In genomic region chr3L:20921859-20922258, dm6 we compare ENCODE assay signal across 2 fruit fly cellular contexts.
TF ChIP-seq lines count a peak whose summit lies in the region.

No protein-coding gene starts in this region.

- TF ChIP-seq CTCF in whole organism, embryonic (GFP tag; optimal IDR thresholded peaks at IDR 0.05; lab: Kevin White, UChicago) = no peak

TF ChIP-seq in whole organism, embryonic, 481 proteins besides CTCF, POLR2A, EP300 and RAD21 (continues in another document):
- TF ChIP-seq CG7839 (tag; optimal IDR thresholded peaks at IDR 0.05; lab: Kevin White, UChicago) (peak; percentile 38), CG13296 (GFP tag; optimal IDR thresholded peaks at IDR 0.05; lab: Kevin White, UChicago) (no peak), bsh (GFP tag; optimal IDR thresholded peaks at IDR 0.05; lab: Kevin White, UChicago) (peak in 1 of 2 experiments; percentile 14), CG1233 (GFP tag; optimal IDR thresholded peaks at IDR 0.05; lab: Kevin White, UChicago) (no peak), Xbp1 (GFP tag; optimal IDR thresholded peaks at IDR 0.05; lab: Kevin White, UChicago) (peak; percentile 16), unpg (GFP tag; optimal IDR thresholded peaks at IDR 0.05; lab: Kevin White, UChicago) (peak; percentile 3), nmo (GFP tag; optimal IDR thresholded peaks at IDR 0.05; lab: Kevin White, UChicago) (peak; percentile 1), CG5953 (GFP tag; IDR thresholded peaks at IDR 0.05; lab: Robert Waterston, UW) (no peak), hbn (GFP tag; IDR thresholded peaks at IDR 0.05; lab: Robert Waterston, UW; ENCODE audit: partially characterized antibody) (no peak), eve (GFP tag; optimal IDR thresholded peaks at IDR 0.05; lab: Kevin White, UChicago) (peak in 1 of 2 experiments; percentile 48), odd (GFP tag; optimal IDR thresholded peaks at IDR 0.05; lab: Kevin White, UChicago) (no peak), CG31441 (GFP tag; IDR thresholded peaks at IDR 0.05; lab: Robert Waterston, UW) (0 out of 2 replicates have a peak, but pooled peaks have one; percentile 21), Doc2 (GFP tag; IDR thresholded peaks at IDR 0.05; lab: Robert Waterston, UW) (no peak), CG4404 (GFP tag; IDR thresholded peaks at IDR 0.05; lab: Robert Waterston, UW) (no peak), wdn (GFP tag; IDR thresholded peaks at IDR 0.05; lab: Robert Waterston, UW) (no peak), BEAF-32 (GFP tag; optimal IDR thresholded peaks at IDR 0.05; lab: Kevin White, UChicago) (no peak), fd96Cb (tag; optimal IDR thresholded peaks at IDR 0.05; lab: Kevin White, UChicago) (peak; percentile 25), CG17829 (tag; optimal IDR thresholded peaks at IDR 0.05; lab: Kevin White, UChicago) (peak; percentile 51), sisA (GFP tag; IDR thresholded peaks at IDR 0.05; lab: Robert Waterston, UW) (no peak), CG2875 (GFP tag; optimal IDR thresholded peaks at IDR 0.05; lab: Kevin White, UChicago) (no peak), Ssrp (tag; optimal IDR thresholded peaks at IDR 0.05; lab: Kevin White, UChicago) (peak; percentile 27), lola (GFP tag; optimal IDR thresholded peaks at IDR 0.05; lab: Kevin White, UChicago) (peak in 1 of 3 experiments; percentile 28), CoRest (tag; optimal IDR thresholded peaks at IDR 0.05; lab: Kevin White, UChicago) (peak; percentile 39), CG12391 (tag; optimal IDR thresholded peaks at IDR 0.05; lab: Kevin White, UChicago) (peak; percentile 3), D19B (GFP tag; optimal IDR thresholded peaks at IDR 0.05; lab: Kevin White, UChicago) (no peak), Drgx (GFP tag; IDR thresholded peaks at IDR 0.05; lab: Robert Waterston, UW) (no peak), CG10979 (tag; optimal IDR thresholded peaks at IDR 0.05; lab: Kevin White, UChicago) (peak; percentile 39), Hr51 (GFP tag; optimal IDR thresholded peaks at IDR 0.05; lab: Kevin White, UChicago) (peak in 1 of 2 experiments; percentile 22), Gsc (GFP tag; IDR thresholded peaks at IDR 0.05; lab: Robert Waterston, UW) (no peak), CG33557 (GFP tag; optimal IDR thresholded peaks at IDR 0.05; lab: Kevin White, UChicago) (no peak), sens (GFP tag; lab: Kevin White, UChicago) (peak; percentile 86), cas (GFP tag; IDR thresholded peaks at IDR 0.05; lab: Robert Waterston, UW) (no peak), cato (GFP tag; optimal IDR thresholded peaks at IDR 0.05; lab: Kevin White, UChicago; ENCODE audit: borderline replicate concordance) (no peak), hth (optimal IDR thresholded peaks at IDR 0.05; lab: Kevin White, UChicago) (no peak), CG13424 (tag; optimal IDR thresholded peaks at IDR 0.05; lab: Kevin White, UChicago) (no peak), CG2678 (tag; optimal IDR thresholded peaks at IDR 0.05; lab: Kevin White, UChicago) (peak; percentile 54), CG13775 (GFP tag; optimal IDR thresholded peaks at IDR 0.05; lab: Kevin White, UChicago) (peak; percentile 4), CG4730 (GFP tag; IDR thresholded peaks at IDR 0.05; lab: Robert Waterston, UW) (no peak), CG2712 (tag; optimal IDR thresholded peaks at IDR 0.05; lab: Kevin White, UChicago) (peak; percentile 35), CG17361 (GFP tag; IDR thresholded peaks at IDR 0.05; lab: Robert Waterston, UW) (peak; percentile 52; the same call in 2 of the 3 replicates), Side (GFP tag; optimal IDR thresholded peaks at IDR 0.05; lab: Kevin White, UChicago) (no peak), tin (GFP tag; optimal IDR thresholded peaks at IDR 0.05; lab: Kevin White, UChicago) (no peak), lilli (GFP tag; optimal IDR thresholded peaks at IDR 0.05; lab: Kevin White, UChicago) (peak; percentile 18), Med (GFP tag; lab: Kevin White, UChicago) (peak; percentile 45), dmrt11E (tag; optimal IDR thresholded peaks at IDR 0.05; lab: Kevin White, UChicago) (peak; percentile 25), chif (GFP tag; optimal IDR thresholded peaks at IDR 0.05; lab: Kevin White, UChicago) (peak in 1 of 2 experiments; percentile 2)

TF ChIP-seq in whole organism, prepupa, 60 proteins besides CTCF, POLR2A, EP300 and RAD21:
- TF ChIP-seq Hr39 (GFP tag; optimal IDR thresholded peaks at IDR 0.05; lab: Kevin White, UChicago) = peak; percentile 5
- TF ChIP-seq dac (GFP tag; optimal IDR thresholded peaks at IDR 0.05; lab: Kevin White, UChicago) = no peak
- TF ChIP-seq CG31627 (GFP tag; optimal IDR thresholded peaks at IDR 0.05; lab: Kevin White, UChicago) = peak; percentile 5
- TF ChIP-seq Eip78C (GFP tag; lab: Kevin White, UChicago) = peak; percentile 49
- no peak for TF ChIP-seq CG16779 (tag; optimal IDR thresholded peaks at IDR 0.05; lab: Kevin White, UChicago)

Comparison
In these comparisons a context has a peak if more than half of its experiments do, and no peak if none do; other contexts are left out.
1. Of the 7 proteins assayed by ChIP-seq in both whole organism, embryonic and whole organism, prepupa: peak only in whole organism, embryonic: Sox102F; only in whole organism, prepupa: Hr39; in both: none; in neither: 5.